Worm (Caenorhabditis elegans) whole organism, late embryonic: ENCODE results near the gene irld-6.

Experiments
- F13H6.1 ChIP-seq: sonication (generic microtip); optimal IDR thresholded peaks from 2 replicates; lab custom pipeline; 2016; ENCODE audit warnings: missing genetic modification characterization, missing compliant biosample characterization
- ama-1 ChIP-seq: fragments of 150-350 bp; optimal IDR thresholded peaks from 2 replicates; lab custom pipeline; 2014
- ceh-48 ChIP-seq: sonication (generic microtip); optimal IDR thresholded peaks from 2 replicates; lab custom pipeline; 2016; ENCODE audit warnings: missing genetic modification characterization, inconsistent platforms, missing compliant biosample characterization
- ceh-6 ChIP-seq: fragments of 200-800 bp; sonication (Bioruptor generic); optimal IDR thresholded peaks from 2 replicates; lab custom pipeline; 2018; ENCODE audit warnings: mild to moderate bottlenecking, missing genetic modification characterization, missing compliant biosample characterization
- ets-4 ChIP-seq: sonication (generic microtip); optimal IDR thresholded peaks from 2 replicates; lab custom pipeline; 2016; ENCODE audit warnings: missing genetic modification characterization, missing compliant biosample characterization
- fkh-10 ChIP-seq: fragments of 150-350 bp; optimal IDR thresholded peaks from 2 replicates; lab custom pipeline; 2014; ENCODE audit warnings: missing biosample characterization, missing genetic modification reagents, missing genetic modification characterization
- pag-3 ChIP-seq: sonication (generic microtip); optimal IDR thresholded peaks from 2 replicates; lab custom pipeline; 2016; ENCODE audit warnings: missing compliant biosample characterization, missing genetic modification characterization, borderline replicate concordance
- pha-2 ChIP-seq: sonication (generic microtip); optimal IDR thresholded peaks from 2 replicates; lab custom pipeline; 2017; ENCODE audit warnings: mild to moderate bottlenecking, missing genetic modification characterization, missing compliant biosample characterization
- pqm-1 ChIP-seq: sonication (generic microtip); optimal IDR thresholded peaks from 2 replicates; lab custom pipeline; 2016; ENCODE audit warnings: missing genetic modification characterization, missing compliant biosample characterization

- TF ChIP-seq F13H6.1 (tag; lab: Kevin White, UChicago) (no peak), ceh-6 (GFP tag; lab: Kevin White, UChicago) (no peak), ama-1 (lab: Kevin White, UChicago) (no peak), ets-4 (tag; lab: Kevin White, UChicago) (no peak), pha-2 (no peak), pqm-1 (no peak), ceh-48 (no peak), pag-3 (tag; lab: Kevin White, UChicago) (no peak), fkh-10 (GFP tag; lab: Kevin White, UChicago) (no peak)
Measured at ce11 chrV:10731989-10732472, 24.6 kb downstream of the irld-6 start, which contains the start of gene T28B11.1.
